Worm (Caenorhabditis elegans): Measurements from ENCODE around the gene sre-33.

DNA sequence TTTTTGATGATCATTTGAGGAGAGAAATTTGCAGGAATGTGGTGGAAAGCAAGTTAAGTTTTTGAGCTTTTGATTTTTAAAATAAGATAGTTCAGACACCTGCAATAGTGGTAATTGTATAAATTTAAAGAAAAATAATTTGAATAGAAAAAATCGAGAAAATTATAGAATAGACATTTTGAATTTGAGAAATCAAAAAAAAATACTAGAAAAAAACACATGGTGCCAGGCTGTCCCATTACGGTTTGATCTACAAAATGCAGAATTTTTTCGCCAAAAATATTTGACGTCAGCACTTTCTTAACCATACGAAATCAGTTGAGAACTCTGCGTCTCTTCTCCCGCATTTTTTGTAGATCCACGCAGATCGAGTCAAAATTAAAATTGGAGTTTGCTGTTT, 35.6 kb upstream of the sre-33 start, which contains the start of gene sre-27:
- TF ChIP-seq zag-1 (tag; optimal IDR thresholded peaks at IDR 0.05) (no peak), elt-2 (tag; optimal IDR thresholded peaks at IDR 0.05) (no peak), snpc-4 (tag; optimal IDR thresholded peaks at IDR 0.05) (no peak), ztf-4 (tag; optimal IDR thresholded peaks at IDR 0.05) (no peak), ceh-82 (tag; optimal IDR thresholded peaks at IDR 0.05) (no peak), ZK546.5 (tag; optimal IDR thresholded peaks at IDR 0.05) (no peak), elt-3 (tag; optimal IDR thresholded peaks at IDR 0.05) (no peak)
